Worm (Caenorhabditis elegans) whole organism, dauer: ENCODE results near the gene zak-1.

ENCODE experiments used
- unc-62 ChIP-seq: sonication (generic microtip); optimal IDR thresholded peaks from 2 replicates; lab custom pipeline; 2017; ENCODE audit warnings: missing biosample characterization, missing genetic modification reagents, missing genetic modification characterization

Gene zak-1

ce11 chrIII:6881745-6882144 is 25.1 kb upstream of the zak-1 start:
- TF ChIP-seq unc-62: no peak

DNA sequence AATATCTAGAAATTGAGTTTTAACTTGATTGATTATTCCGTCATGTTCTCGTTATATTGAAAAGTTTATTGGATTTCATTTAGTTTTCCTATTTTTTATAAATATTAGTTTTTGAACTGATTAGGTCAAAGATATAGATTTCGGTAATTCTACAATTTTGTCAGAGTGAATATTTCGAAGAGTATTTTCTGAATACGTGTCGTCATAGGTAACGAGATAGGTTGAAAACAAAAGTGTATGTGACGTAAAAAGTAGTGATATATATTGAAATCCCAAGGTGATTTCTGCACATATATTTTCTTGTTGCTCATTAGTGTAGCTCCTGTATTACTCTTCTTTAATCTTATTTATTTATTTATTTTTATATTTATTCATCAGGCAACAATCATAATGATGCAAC is 24.2 kb upstream of the zak-1 start, which contains the start of gene K04C2.7:
Gene K04C2.7, plus strand, starts transcription at position 301 of the 400 bp plus-strand sequence.
- TF ChIP-seq unc-62: no peak

DNA sequence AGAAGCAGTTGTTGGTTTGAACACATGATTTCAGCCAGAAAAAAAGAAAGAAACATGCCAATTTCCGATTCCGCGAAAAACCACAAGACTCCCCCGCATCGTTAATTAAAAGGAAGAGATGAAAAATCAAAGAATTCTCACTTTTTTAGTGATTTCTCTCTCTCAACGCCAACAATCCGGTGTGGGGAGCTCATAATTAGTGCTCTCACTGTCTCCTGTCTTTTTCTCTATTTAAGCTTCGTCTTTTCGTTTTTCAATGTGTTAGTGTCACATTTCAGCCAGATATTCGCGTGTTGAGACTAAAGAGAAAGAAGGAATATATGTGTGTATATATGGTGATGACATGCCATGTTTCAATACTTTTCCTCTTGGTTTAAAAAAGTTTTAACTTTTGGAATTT is 17.1 kb upstream of the zak-1 start:
- TF ChIP-seq unc-62: no peak

DNA sequence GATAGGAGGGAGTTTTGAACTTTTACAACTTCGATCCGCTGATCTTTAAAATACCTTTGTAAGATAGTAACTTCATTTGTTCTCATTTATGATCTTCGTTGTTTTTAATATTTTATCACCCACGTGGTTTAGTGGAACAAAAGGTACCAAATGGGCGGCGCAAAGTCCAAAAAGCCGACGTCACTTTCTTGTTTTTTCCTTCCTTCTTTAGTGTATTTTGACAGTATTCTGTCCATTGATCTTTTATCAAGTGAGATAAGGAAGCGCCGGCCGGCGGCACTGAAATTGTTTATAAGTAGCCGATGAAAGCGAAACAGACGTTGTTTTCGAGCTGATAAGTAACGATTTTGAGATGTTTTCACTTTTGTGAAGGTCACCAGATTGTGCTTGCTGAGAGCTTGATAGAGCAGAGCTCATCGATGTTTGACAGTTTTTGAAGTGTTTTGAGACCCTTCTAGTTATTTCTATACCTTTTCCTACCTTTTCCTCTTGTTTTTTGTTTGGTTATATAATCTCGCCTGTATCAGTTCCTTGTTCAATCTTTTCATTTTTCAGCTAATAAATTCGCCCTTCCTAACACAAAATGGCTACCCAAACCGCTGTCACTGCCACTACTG is 16.0 kb upstream of the zak-1 start, which contains the start of gene K04C2.3:
Gene K04C2.3, plus strand, starts transcription at position 556 of the 617 bp plus-strand sequence.
- TF ChIP-seq unc-62: no peak

ce11 chrIII:6871668-6872067 is 15.1 kb upstream of the zak-1 start:
- TF ChIP-seq unc-62: no peak

- TF ChIP-seq unc-62: no peak
Measured at ce11 chrIII:6871067-6871466, 14.5 kb upstream of the zak-1 start.

- no peak for TF ChIP-seq unc-62
Measured at ce11 chrIII:6869996-6870395, 13.4 kb upstream of the zak-1 start, which contains the start of gene K04C2.8. K04C2.8 (plus strand) TSS chrIII:6870296.

DNA sequence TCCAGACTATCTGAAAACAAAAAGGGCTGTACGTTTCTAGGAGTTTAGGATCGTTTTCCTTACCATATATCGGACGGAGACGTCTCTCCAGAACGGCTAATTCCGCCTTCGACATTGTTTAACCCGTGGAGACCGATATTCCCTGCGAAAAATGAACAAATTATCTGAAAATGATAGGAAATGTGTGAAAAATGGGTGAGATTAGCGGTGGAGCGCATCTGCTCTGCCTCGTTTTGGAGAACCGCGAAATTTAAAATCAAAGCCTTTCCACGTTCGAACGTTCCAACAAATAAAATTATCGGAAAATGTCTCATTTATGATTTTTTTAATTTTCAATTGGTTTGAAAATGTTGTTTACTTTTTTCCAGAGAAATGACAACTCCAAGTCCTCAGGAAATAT is 12.7 kb upstream of the zak-1 start, which contains the start of the genes cra-1 and kbp-1:
Gene cra-1, minus strand, starts transcription at position 193 of the 400 bp plus-strand sequence.
Gene kbp-1, plus strand, starts transcription at position 366 of the 400 bp plus-strand sequence.
- no peak for TF ChIP-seq unc-62

- TF ChIP-seq unc-62: no peak
Measured at ce11 chrIII:6863901-6864300, 7.3 kb upstream of the zak-1 start, which contains the start of gene sma-3. sma-3 (minus strand) TSS chrIII:6863968.

DNA sequence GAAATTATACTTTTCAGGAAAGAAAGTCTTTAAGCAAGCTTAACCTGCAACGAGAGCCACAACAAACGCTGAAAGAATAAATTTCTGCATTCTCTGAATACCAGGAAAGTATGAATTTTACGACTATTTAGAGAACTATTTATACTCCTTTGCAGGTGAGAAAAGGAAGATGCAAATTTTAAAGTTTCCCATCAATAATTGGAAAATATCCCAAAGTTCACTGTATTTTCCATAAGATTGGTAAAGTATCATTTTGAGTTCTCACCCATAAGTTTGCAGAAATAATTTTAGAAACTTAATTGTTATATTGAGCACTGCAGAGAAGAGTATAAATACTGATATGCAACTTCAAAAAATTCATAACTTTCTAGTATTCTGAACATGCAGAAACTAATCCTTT is 2.9 kb upstream of the zak-1 start, which contains the start of gene clec-158:
Gene clec-158, minus strand, starts transcription at position 101 of the 400 bp plus-strand sequence.
- no peak for TF ChIP-seq unc-62

- TF ChIP-seq unc-62: no peak
Measured at ce11 chrIII:6857390-6857848, 810 bp upstream of the zak-1 start.

DNA sequence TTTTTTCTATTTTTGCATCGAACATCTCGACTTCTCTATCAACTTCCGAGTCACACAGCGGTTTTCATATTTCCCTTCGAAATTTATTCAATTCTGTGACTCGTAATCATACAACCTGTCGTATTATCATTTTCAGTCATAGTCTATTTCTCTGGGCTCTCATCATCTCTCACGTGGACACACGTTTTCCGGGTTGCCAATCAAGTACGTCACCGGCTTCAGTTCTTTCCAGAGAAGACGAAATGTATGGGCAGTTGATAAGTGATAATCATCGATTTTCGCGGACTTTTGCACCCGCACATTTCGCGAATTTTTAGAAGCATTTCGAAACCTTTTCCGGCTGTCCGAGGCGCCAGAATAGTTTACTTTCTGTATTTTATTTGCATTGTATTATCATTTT is 6.4 kb downstream of the zak-1 start, which contains the start of gene srv-1:
Gene srv-1, plus strand, starts transcription at position 131 of the 400 bp plus-strand sequence.
- no peak for TF ChIP-seq unc-62

DNA sequence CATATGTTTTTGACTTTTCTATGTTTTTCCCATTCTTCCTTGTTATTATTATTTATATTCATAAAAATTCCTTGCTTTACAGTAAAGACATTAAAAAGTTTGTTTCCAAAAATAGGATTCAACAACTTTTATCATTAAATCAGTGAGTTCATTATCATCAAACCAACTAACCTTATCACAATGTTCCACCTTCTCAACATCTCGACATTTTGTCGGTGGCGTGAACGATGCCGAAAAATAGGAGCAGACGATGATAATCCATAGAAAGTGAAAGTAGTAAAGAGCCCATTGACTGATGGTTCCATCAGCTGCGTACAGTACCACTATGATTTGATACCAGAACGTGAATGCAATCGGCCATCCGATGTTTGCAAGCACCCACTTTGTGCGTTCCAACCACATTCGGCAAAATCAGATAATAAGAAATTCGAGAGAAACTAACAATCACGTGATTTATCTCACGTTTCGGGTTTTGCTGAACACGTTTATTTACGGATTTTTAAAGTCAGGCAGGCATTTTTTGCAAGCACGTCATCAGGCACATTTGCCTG is 7.9 kb downstream of the zak-1 start, which contains the start of gene dhhc-5:
Gene dhhc-5, minus strand, starts transcription at position 406 of the 551 bp plus-strand sequence.
- TF ChIP-seq unc-62: no peak

DNA sequence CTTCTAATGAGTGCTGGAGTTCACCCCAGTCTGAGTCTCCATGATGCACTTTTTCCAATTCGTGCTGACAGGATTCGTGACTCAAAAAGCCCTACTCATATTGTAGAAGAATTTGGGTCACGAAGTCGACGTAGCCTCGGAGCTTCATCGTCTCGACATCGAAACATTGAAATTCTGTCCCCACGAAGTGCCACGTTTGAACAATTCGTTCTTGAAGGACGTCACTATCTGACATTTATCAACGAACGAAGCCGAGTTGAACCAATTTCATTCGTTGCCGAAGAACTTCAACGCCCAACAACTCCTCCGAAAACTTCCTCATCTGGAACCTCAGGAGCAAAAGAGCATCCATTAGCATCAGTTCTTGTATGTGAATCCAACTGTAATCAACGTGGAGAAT is 17.5 kb downstream of the zak-1 start:
- TF ChIP-seq unc-62: no peak

DNA sequence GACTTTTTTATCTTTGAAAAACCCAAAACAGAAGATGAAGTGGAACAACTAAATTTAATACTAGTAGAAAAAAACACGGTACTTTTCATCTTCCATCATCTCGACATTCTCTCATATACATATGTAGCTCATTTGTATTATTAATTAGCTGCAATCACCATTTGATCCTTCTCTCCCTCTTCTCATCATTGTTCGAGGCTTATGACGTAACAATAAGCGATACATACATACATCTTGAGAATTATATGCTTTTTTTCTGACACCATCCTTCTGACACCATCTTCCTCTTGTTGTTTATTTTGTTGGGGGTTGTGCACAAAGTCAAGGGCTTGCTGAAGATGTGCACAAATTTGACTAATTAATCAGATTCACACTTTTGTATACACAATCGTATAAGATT is 19.3 kb downstream of the zak-1 start:
- no peak for TF ChIP-seq unc-62

DNA sequence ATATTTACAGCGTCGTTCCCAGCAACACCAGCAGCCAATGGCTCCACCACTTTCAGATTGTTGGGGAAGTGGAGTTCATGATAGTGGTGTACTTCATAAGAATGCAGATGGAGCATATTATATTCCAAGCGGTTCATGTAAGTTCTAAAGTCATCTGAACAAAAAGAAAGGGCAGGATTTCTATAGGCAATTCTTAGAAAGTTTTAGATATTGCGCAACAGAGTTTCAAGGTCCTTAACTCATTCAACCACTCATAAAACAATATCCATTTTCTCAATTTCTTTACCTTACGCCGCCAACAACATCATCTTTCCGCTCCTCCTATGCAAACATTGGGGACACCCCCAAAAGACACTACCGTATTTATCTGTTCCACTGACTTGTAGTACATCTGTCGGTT is 25.3 kb downstream of the zak-1 start:
- no peak for TF ChIP-seq unc-62

DNA sequence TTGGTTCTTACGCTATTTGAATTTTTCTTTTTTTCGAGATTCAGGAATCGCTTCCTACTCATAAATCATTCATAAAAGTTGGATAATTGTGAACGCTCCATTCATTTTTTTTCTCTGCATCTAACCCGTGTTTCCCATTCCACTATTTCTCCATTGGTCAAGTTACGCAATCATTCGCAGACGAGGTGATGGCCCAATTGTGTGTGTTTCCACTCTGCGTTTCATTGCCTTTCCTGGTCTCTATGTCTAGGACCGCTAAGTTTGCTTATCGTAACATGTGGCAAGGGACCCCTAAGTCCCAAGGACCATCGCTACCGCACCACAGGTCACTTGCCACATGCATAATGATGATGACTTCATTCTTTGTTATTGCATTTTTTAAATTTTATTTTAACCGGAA is 30.5 kb downstream of the zak-1 start:
- TF ChIP-seq unc-62: no peak

DNA sequence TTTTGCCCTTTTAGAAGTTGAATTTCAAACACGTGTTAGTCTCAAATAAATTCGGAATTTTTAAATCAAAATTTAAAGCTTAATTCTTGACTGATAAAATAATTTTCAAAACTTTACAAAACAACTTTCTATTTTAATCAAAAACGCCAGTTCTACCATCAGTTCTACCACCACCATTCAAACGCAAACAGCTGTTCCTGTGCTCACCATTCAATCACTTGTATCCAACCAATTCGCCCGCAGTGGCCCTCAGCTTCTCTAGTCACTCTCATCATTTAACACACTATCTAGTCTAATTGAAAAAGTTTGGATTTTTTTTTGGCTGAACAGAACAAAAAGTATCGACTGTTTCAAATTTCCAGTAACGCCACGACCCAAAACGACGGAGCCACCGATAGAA is 33.8 kb downstream of the zak-1 start:
- TF ChIP-seq unc-62: no peak
